Fruit fly (Drosophila melanogaster) whole organism, embryonic: Measurements from ENCODE around the gene PCNA2.

Experiments used
- Atf-2 ChIP-seq: fragments of 200-800 bp; sonication (Bioruptor generic); optimal IDR thresholded peaks from 2 replicates; lab custom pipeline; 2016; ENCODE audit warnings: missing biosample characterization, missing genetic modification characterization
- B-H1 ChIP-seq: fragments of 200-800 bp; sonication (Bioruptor generic); IDR thresholded peaks from 3 replicates; pipeline ENCODE4 v1.3.6; 2022; ENCODE audit warnings: missing biosample characterization, missing genetic modification characterization
- Bgb ChIP-seq: fragments of 200-800 bp; sonication (Bioruptor generic); IDR thresholded peaks from 2 replicates; pipeline ENCODE4 v1.3.6; 2022; ENCODE audit warnings: missing biosample characterization, missing genetic modification characterization; ENCODE audit not compliant: partially characterized antibody
- BtbVII ChIP-seq: fragments of 200-800 bp; sonication (Bioruptor generic); optimal IDR thresholded peaks from 3 replicates; lab custom pipeline; 2017; ENCODE audit warnings: missing biosample characterization, mild to moderate bottlenecking, missing genetic modification characterization
- CG10209 ChIP-seq: fragments of 200-800 bp; sonication (Bioruptor generic); optimal IDR thresholded peaks from 3 replicates; lab custom pipeline; 2017; ENCODE audit warnings: missing biosample characterization, mild to moderate bottlenecking, missing genetic modification characterization, missing genetic modification reagents
- CG10366 ChIP-seq: fragments of 200-800 bp; sonication (Bioruptor generic); IDR thresholded peaks from 2 replicates; pipeline ENCODE4 v1.3.6; 2022; ENCODE audit warnings: missing biosample characterization, missing genetic modification characterization
- CG10462 ChIP-seq: fragments of 200-800 bp; sonication (Bioruptor generic); optimal IDR thresholded peaks from 2 replicates; lab custom pipeline; 2016; ENCODE audit warnings: missing biosample characterization, missing genetic modification characterization
- CG10565 ChIP-seq: fragments of 200-800 bp; sonication (Bioruptor generic); optimal IDR thresholded peaks from 3 replicates; lab custom pipeline; 2016; ENCODE audit warnings: missing biosample characterization, mild to moderate bottlenecking, missing genetic modification characterization
- CG13624 ChIP-seq: fragments of 200-800 bp; sonication (Bioruptor generic); optimal IDR thresholded peaks from 2 replicates; lab custom pipeline; 2016; ENCODE audit warnings: missing biosample characterization, missing genetic modification characterization
- CG15269 ChIP-seq: fragments of 200-800 bp; sonication (Bioruptor generic); optimal IDR thresholded peaks from 2 replicates; lab custom pipeline; 2018; ENCODE audit warnings: missing biosample characterization, mild to moderate bottlenecking, missing genetic modification characterization, moderate library complexity
- CG15696 ChIP-seq: fragments of 200-800 bp; sonication (Bioruptor generic); optimal IDR thresholded peaks from 2 replicates; lab custom pipeline; 2019; ENCODE audit warnings: missing biosample characterization, mild to moderate bottlenecking, missing genetic modification characterization, moderate library complexity
- CG17802 ChIP-seq: fragments of 200-800 bp; sonication (Bioruptor generic); optimal IDR thresholded peaks from 2 replicates; lab custom pipeline; 2018; ENCODE audit warnings: missing biosample characterization, mild to moderate bottlenecking, missing genetic modification characterization, moderate library complexity
- CG2116 ChIP-seq: fragments of 200-800 bp; sonication (Bioruptor generic); optimal IDR thresholded peaks from 3 replicates; lab custom pipeline; 2018; ENCODE audit warnings: missing biosample characterization, mild to moderate bottlenecking, missing genetic modification characterization
- CG2678 ChIP-seq: fragments of 200-800 bp; sonication (Bioruptor generic); optimal IDR thresholded peaks from 3 replicates; lab custom pipeline; 2019; ENCODE audit warnings: missing biosample characterization, mild to moderate bottlenecking, missing genetic modification characterization, moderate library complexity
- CG31388 ChIP-seq: fragments of 200-800 bp; sonication (Bioruptor generic); optimal IDR thresholded peaks from 2 replicates; lab custom pipeline; 2016; ENCODE audit warnings: missing biosample characterization, missing genetic modification characterization
- CG31441 ChIP-seq: fragments of 200-800 bp; sonication (Bioruptor generic); IDR thresholded peaks from 2 replicates; pipeline ENCODE4 v1.3.6; 2022; ENCODE audit warnings: missing biosample characterization, missing genetic modification characterization
- CG34224 ChIP-seq: fragments of 200-800 bp; sonication (Bioruptor generic); IDR thresholded peaks from 3 replicates; pipeline ENCODE4 v1.3.6; 2022; ENCODE audit warnings: missing biosample characterization, missing genetic modification characterization; ENCODE audit not compliant: partially characterized antibody
- CG42726 ChIP-seq: fragments of 200-800 bp; sonication (Bioruptor generic); IDR thresholded peaks from 2 replicates; pipeline ENCODE4 v1.3.6; 2022; ENCODE audit warnings: missing biosample characterization, missing genetic modification characterization; ENCODE audit not compliant: partially characterized antibody
- CG6813 ChIP-seq: fragments of 200-800 bp; sonication (Bioruptor generic); optimal IDR thresholded peaks from 2 replicates; lab custom pipeline; 2017; ENCODE audit warnings: missing biosample characterization, missing genetic modification characterization, mild to moderate bottlenecking, moderate library complexity, missing genetic modification reagents
- Chrac-16 ChIP-seq: fragments of 200-800 bp; sonication (Bioruptor generic); optimal IDR thresholded peaks from 3 replicates; lab custom pipeline; 2016; ENCODE audit warnings: missing biosample characterization, missing genetic modification characterization
- CkIIα-i1 ChIP-seq: fragments of 200-800 bp; sonication (Bioruptor generic); IDR thresholded peaks from 2 replicates; pipeline ENCODE4 v1.3.6; 2022; ENCODE audit warnings: missing biosample characterization, missing genetic modification characterization
- GATAe ChIP-seq: fragments of 200-800 bp; sonication (Bioruptor generic); conservative IDR thresholded peaks from 2 replicates; pipeline ENCODE4 v1.3.6; 2022; ENCODE audit warnings: missing biosample characterization, missing genetic modification characterization
- Hand ChIP-seq: fragments of 200-800 bp; sonication (Bioruptor generic); optimal IDR thresholded peaks from 2 replicates; lab custom pipeline; 2017; ENCODE audit warnings: mild to moderate bottlenecking, missing biosample characterization, missing genetic modification reagents, missing genetic modification characterization
- Hr39 ChIP-seq: fragments of >200 bp; optimal IDR thresholded peaks from 2 replicates; lab custom pipeline; 2017
- Hr51 ChIP-seq, 2 experiments: fragments of 200-800 bp; sonication (Bioruptor generic); optimal IDR thresholded peaks; 2 replicates in 1 of 2; 3 replicates in 1 of 2; lab custom pipeline; 2016 to 2018; ENCODE audit warnings: missing biosample characterization in 2 of 2, missing genetic modification characterization in 2 of 2, mild to moderate bottlenecking in 1 of 2, moderate library complexity in 1 of 2
- MTF-1 ChIP-seq: fragments of 200-800 bp; sonication (Bioruptor generic); optimal IDR thresholded peaks from 2 replicates; lab custom pipeline; 2018; ENCODE audit warnings: missing biosample characterization, mild to moderate bottlenecking, missing genetic modification characterization, borderline replicate concordance
- Spps ChIP-seq: fragments of 200-800 bp; sonication (Bioruptor generic); optimal IDR thresholded peaks from 2 replicates; lab custom pipeline; 2018; ENCODE audit warnings: missing biosample characterization, mild to moderate bottlenecking, missing genetic modification characterization
- Stat92E ChIP-seq, 3 experiments: fragments of >200 bp in 2 of 3; fragments of 200-800 bp in 1 of 3; sonication (Bioruptor generic) in 1 of 3; optimal IDR thresholded peaks; 2 replicates each; lab custom pipeline; 2017 to 2019; ENCODE audit warnings: missing biosample characterization in 3 of 3, missing genetic modification characterization in 3 of 3, mild to moderate bottlenecking in 1 of 3, moderate library complexity in 1 of 3
- Vsx1 ChIP-seq: fragments of 200-800 bp; sonication (Bioruptor generic); optimal IDR thresholded peaks from 2 replicates; lab custom pipeline; 2017; ENCODE audit warnings: missing biosample characterization, mild to moderate bottlenecking, missing genetic modification characterization, missing genetic modification reagents
- ac ChIP-seq: fragments of 200-800 bp; sonication (Bioruptor generic); optimal IDR thresholded peaks from 3 replicates; lab custom pipeline; 2017; ENCODE audit warnings: missing biosample characterization, mild to moderate bottlenecking, missing genetic modification characterization
- al ChIP-seq: fragments of 200-800 bp; sonication (Bioruptor generic); IDR thresholded peaks from 2 replicates; pipeline ENCODE4 v1.3.6; 2022; ENCODE audit warnings: missing biosample characterization, missing genetic modification characterization
- az2 ChIP-seq: fragments of 200-800 bp; sonication (Bioruptor generic); optimal IDR thresholded peaks from 3 replicates; lab custom pipeline; 2016; ENCODE audit warnings: missing biosample characterization, missing genetic modification characterization
- bab2 ChIP-seq: fragments of 200-800 bp; sonication (Bioruptor generic); optimal IDR thresholded peaks from 2 replicates; lab custom pipeline; 2016; ENCODE audit warnings: missing biosample characterization, missing genetic modification characterization
- dm ChIP-seq: fragments of 200-800 bp; sonication (Bioruptor generic); optimal IDR thresholded peaks from 3 replicates; lab custom pipeline; 2016; ENCODE audit warnings: missing biosample characterization, missing genetic modification characterization
- fd64A ChIP-seq: fragments of 200-800 bp; sonication (Bioruptor generic); optimal IDR thresholded peaks from 3 replicates; lab custom pipeline; 2018; ENCODE audit warnings: missing biosample characterization, mild to moderate bottlenecking, missing genetic modification characterization
- ind ChIP-seq: fragments of 200-800 bp; sonication (Bioruptor generic); optimal IDR thresholded peaks from 3 replicates; lab custom pipeline; 2016; ENCODE audit warnings: missing biosample characterization, missing genetic modification characterization
- inv ChIP-seq: fragments of 200-800 bp; sonication (Bioruptor generic); IDR thresholded peaks from 2 replicates; pipeline ENCODE4 v1.3.6; 2022; ENCODE audit warnings: missing biosample characterization, missing genetic modification characterization; ENCODE audit not compliant: partially characterized antibody
- jigr1 ChIP-seq: fragments of 200-800 bp; sonication (Bioruptor generic); IDR thresholded peaks from 3 replicates; pipeline ENCODE4 v1.3.6; 2022; ENCODE audit warnings: missing biosample characterization, missing genetic modification characterization
- lola ChIP-seq, 3 experiments: fragments of >200 bp in 2 of 3; fragments of 200-800 bp in 1 of 3; sonication (Bioruptor generic) in 1 of 3; optimal IDR thresholded peaks; 2 replicates each; lab custom pipeline; 2017 to 2019; ENCODE audit warnings: missing biosample characterization in 3 of 3, missing genetic modification characterization in 3 of 3, mild to moderate bottlenecking in 1 of 3, moderate library complexity in 1 of 3
- nerfin-1 ChIP-seq: fragments of 200-800 bp; sonication (Bioruptor generic); optimal IDR thresholded peaks from 3 replicates; lab custom pipeline; 2019; ENCODE audit warnings: missing biosample characterization, mild to moderate bottlenecking, missing genetic modification characterization, moderate library complexity
- oc ChIP-seq: fragments of 200-800 bp; sonication (Bioruptor generic); optimal IDR thresholded peaks from 2 replicates; lab custom pipeline; 2018; ENCODE audit warnings: missing biosample characterization, mild to moderate bottlenecking, missing genetic modification characterization, moderate library complexity
- slbo ChIP-seq: fragments of 200-800 bp; sonication (Bioruptor generic); IDR thresholded peaks from 2 replicates; pipeline ENCODE4 v1.3.6; 2022; ENCODE audit warnings: missing biosample characterization, missing genetic modification characterization
- sob ChIP-seq: fragments of 200-800 bp; sonication (Bioruptor generic); IDR thresholded peaks from 2 replicates; pipeline ENCODE4 v1.3.6; 2022; ENCODE audit warnings: missing biosample characterization, missing genetic modification characterization
- sqz ChIP-seq: fragments of 200-800 bp; sonication (Bioruptor generic); optimal IDR thresholded peaks from 3 replicates; lab custom pipeline; 2018; ENCODE audit warnings: missing biosample characterization, mild to moderate bottlenecking, missing genetic modification characterization
- sr ChIP-seq: fragments of 200-800 bp; sonication (Bioruptor generic); IDR thresholded peaks from 3 replicates; pipeline ENCODE4 v1.3.6; 2022; ENCODE audit warnings: missing biosample characterization, missing genetic modification characterization
- tgo ChIP-seq: fragments of 200-800 bp; sonication (Bioruptor generic); IDR thresholded peaks from 3 replicates; pipeline ENCODE4 v1.3.6; 2022; ENCODE audit warnings: missing biosample characterization, missing genetic modification characterization
- tll ChIP-seq, 2 experiments: fragments of 200-800 bp in 1 of 2; fragments of >200 bp in 1 of 2; sonication (Bioruptor generic) in 1 of 2; optimal IDR thresholded peaks; 2 replicates each; lab custom pipeline; 2017 to 2019; ENCODE audit warnings: missing biosample characterization in 2 of 2, missing genetic modification characterization in 2 of 2, mild to moderate bottlenecking in 1 of 2, moderate library complexity in 1 of 2
- toy ChIP-seq: fragments of 200-800 bp; sonication (Bioruptor generic); IDR thresholded peaks from 2 replicates; pipeline ENCODE4 v1.3.6; 2022; ENCODE audit warnings: missing biosample characterization, missing genetic modification characterization
- wdn ChIP-seq: fragments of 200-800 bp; sonication (Bioruptor generic); IDR thresholded peaks from 2 replicates; pipeline ENCODE4 v1.3.6; 2022; ENCODE audit warnings: missing biosample characterization, missing genetic modification characterization

The PCNA2 gene

DNA sequence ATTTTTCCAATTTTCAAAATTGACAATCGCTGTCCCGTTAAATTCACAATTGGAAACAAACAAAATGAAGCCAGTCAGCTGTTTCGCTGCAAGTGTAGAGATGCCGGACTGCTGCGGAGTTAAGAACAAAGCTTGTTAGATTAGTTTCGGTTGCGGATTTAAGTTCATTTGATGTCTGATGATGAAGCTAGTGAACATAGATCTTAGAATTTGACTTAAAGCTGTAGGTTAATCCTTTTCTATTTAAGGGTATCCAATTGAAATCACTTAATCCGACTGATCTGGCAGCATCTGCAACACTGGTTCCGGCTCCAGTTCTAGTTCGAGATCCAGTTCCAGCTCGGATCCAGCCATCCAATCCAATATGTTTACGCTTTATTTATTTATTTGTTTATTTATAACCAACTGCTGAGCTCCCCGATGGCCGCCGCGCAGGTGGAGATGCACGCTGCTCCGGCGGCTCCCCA, at the start of gene PCNA2, which contains the start of gene CG10366 (continued):
- TF ChIP-seq MTF-1 (GFP tag; lab: Kevin White, UChicago) = no peak
- no peak for TF ChIP-seq CkIIα-i1 (GFP tag; lab: Robert Waterston, UW)
- TF ChIP-seq Hr39 (lab: Kevin White, UChicago) = no peak
- TF ChIP-seq CG17802 (tag; lab: Kevin White, UChicago) = peak; percentile 13
- TF ChIP-seq Spps = peak; percentile 17
- TF ChIP-seq CG10565 (GFP tag; lab: Kevin White, UChicago) = no peak
- TF ChIP-seq Vsx1 = no peak
- peak; percentile 69 for TF ChIP-seq CG13624 (GFP tag; lab: Kevin White, UChicago)
- no peak for TF ChIP-seq Hand
- peak; percentile 14 for TF ChIP-seq fd64A
- TF ChIP-seq jigr1 (GFP tag; lab: Robert Waterston, UW) = no peak
- TF ChIP-seq ind (GFP tag; lab: Kevin White, UChicago) = peak; percentile 78
- TF ChIP-seq ac (GFP tag; lab: Kevin White, UChicago) = no peak
- TF ChIP-seq B-H1 = 0 out of 3 replicates have a peak, but pooled peaks have one; percentile 12
- peak; percentile 66 for TF ChIP-seq CG2116 (GFP tag; lab: Kevin White, UChicago)
- peak; percentile 66 for TF ChIP-seq wdn (GFP tag; lab: Robert Waterston, UW)
- TF ChIP-seq al = peak; percentile 43; the same call in 1 of the 2 replicates
- peak; percentile 55 for TF ChIP-seq nerfin-1 (tag; lab: Kevin White, UChicago)
- TF ChIP-seq Atf-2 (GFP tag; lab: Kevin White, UChicago) = peak; percentile 57
- TF ChIP-seq dm (GFP tag; lab: Kevin White, UChicago) = peak; percentile 63
- TF ChIP-seq az2 (GFP tag; lab: Kevin White, UChicago) = peak; percentile 73
- TF ChIP-seq CG6813 = no peak
- peak; percentile 54 for TF ChIP-seq CG31441 (GFP tag; lab: Robert Waterston, UW)
- TF ChIP-seq CG2678 = peak; percentile 68
- TF ChIP-seq inv (GFP tag; lab: Robert Waterston, UW) = peak; percentile 67; the same call in 1 of the 2 replicates
- peak; percentile 50; the same call in 1 of the 2 replicates for TF ChIP-seq sob (GFP tag; lab: Robert Waterston, UW)
- TF ChIP-seq bab2 = peak; percentile 77
- no peak for TF ChIP-seq CG31388 (GFP tag; lab: Kevin White, UChicago)
- TF ChIP-seq sr (GFP tag; lab: Robert Waterston, UW) = no peak
- TF ChIP-seq CG15269 (tag; lab: Kevin White, UChicago) = peak; percentile 67
- peak; percentile 55 for TF ChIP-seq tgo (GFP tag; lab: Robert Waterston, UW)
- no peak for TF ChIP-seq Stat92E (GFP tag; optimal IDR thresholded peaks at IDR 0.05; lab: Kevin White, UChicago)
- peak; percentile 14 for TF ChIP-seq BtbVII (GFP tag; lab: Kevin White, UChicago)
- peak; percentile 77 for TF ChIP-seq CG10462 (GFP tag; lab: Kevin White, UChicago)
- peak in 1 of 3 experiments; percentile 60 for TF ChIP-seq lola (GFP tag; optimal IDR thresholded peaks at IDR 0.05; lab: Kevin White, UChicago)
- TF ChIP-seq Hr51 (GFP tag; optimal IDR thresholded peaks at IDR 0.05; lab: Kevin White, UChicago) = peak; percentile 49 to 56
- TF ChIP-seq toy (GFP tag; lab: Robert Waterston, UW) = no peak
- TF ChIP-seq CG10209 (GFP tag; lab: Kevin White, UChicago) = peak; percentile 42
- TF ChIP-seq Chrac-16 = peak; percentile 75
- no peak for TF ChIP-seq oc
- no peak for TF ChIP-seq sqz
- peak; percentile 62; the same call in 1 of the 3 replicates for TF ChIP-seq CG34224 (GFP tag; lab: Robert Waterston, UW)
- peak; percentile 77 for TF ChIP-seq slbo (GFP tag; lab: Robert Waterston, UW)
- no peak for TF ChIP-seq GATAe (GFP tag; lab: Robert Waterston, UW)
- 0 out of 2 replicates have a peak, but pooled peaks have one; percentile 7 for TF ChIP-seq CG42726 (GFP tag; lab: Robert Waterston, UW)
- TF ChIP-seq CG15696 (tag; lab: Kevin White, UChicago) = peak; percentile 72
- TF ChIP-seq Bgb (GFP tag; lab: Robert Waterston, UW) = peak; percentile 53; the same call in 1 of the 2 replicates
- TF ChIP-seq tll (GFP tag; optimal IDR thresholded peaks at IDR 0.05; lab: Kevin White, UChicago) = peak in 1 of 2 experiments; percentile 17
- TF ChIP-seq CG10366 (GFP tag; lab: Robert Waterston, UW) = peak; percentile 72
